Worm (Caenorhabditis elegans): Measurements from ENCODE around the gene Y37E11AL.9.

Y37E11AL.9 gene

ce11 chrIV:3709200-3709599, 8.7 kb upstream of the Y37E11AL.9 start, which contains the start of gene Y37E11AL.1:
TSS of gene Y37E11AL.1 (plus strand) at chrIV:3709500.
- no peak for TF ChIP-seq unc-62 (GFP tag; optimal IDR thresholded peaks at IDR 0.05)

DNA sequence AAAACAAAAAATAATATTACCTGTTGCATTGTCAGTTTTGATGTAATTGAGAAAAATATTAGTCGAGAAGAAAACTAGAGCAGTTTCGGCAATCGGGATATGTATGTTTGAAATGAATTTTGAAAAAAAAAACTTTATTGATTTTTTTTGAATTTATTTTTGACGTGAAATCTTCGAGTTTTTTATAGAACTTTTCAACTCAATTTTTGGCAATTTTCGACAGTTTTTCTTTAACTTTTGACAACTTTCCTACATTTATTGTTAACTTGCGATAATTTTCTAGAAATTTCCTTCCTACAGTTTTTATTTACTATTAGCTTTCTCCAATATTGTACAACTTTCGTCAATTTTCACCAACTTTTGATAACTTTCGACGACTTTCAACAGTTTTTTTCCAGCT, 1.4 kb upstream of the Y37E11AL.9 start, which contains the start of gene Y37E11AL.12:
Gene Y37E11AL.12, minus strand, starts transcription at position 101 of the 400 bp plus-strand sequence.
- no peak for TF ChIP-seq unc-62 (GFP tag; optimal IDR thresholded peaks at IDR 0.05)

DNA sequence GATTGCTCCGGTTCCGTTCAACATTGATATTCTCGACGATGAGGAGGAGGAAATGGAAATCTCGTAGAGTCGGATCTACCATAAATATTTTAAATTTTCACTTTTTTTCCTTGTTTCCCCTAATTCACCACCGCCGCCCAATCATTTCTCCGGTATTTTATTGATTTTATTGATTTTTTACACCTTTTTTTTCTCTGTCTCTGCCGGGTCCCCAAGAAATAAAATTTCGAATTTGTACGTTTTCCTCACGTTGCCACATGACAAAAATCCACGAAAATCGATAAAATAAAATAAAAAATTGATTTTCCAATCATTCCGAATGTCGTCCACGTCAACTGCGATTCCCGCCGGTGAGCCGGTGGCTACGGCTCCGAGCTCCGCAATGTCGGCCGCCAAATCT, 2.3 kb downstream of the Y37E11AL.9 start, which contains the start of gene Y37E11AL.2:
Gene Y37E11AL.2, plus strand, starts transcription at position 301 of the 400 bp plus-strand sequence.
- no peak for TF ChIP-seq unc-62 (GFP tag; optimal IDR thresholded peaks at IDR 0.05)

ce11 chrIV:3694638-3695037, 5.8 kb downstream of the Y37E11AL.9 start, which contains the start of the genes taf-6.2 and Y37E11AL.3:
TSS of gene taf-6.2 (minus strand) at chrIV:3694733.
TSS of gene Y37E11AL.3 (plus strand) at chrIV:3694935.
- no peak for TF ChIP-seq unc-62 (GFP tag; optimal IDR thresholded peaks at IDR 0.05)

ce11 chrIV:3688050-3688449, 12.4 kb downstream of the Y37E11AL.9 start:
- no peak for TF ChIP-seq unc-62 (GFP tag; optimal IDR thresholded peaks at IDR 0.05)

DNA sequence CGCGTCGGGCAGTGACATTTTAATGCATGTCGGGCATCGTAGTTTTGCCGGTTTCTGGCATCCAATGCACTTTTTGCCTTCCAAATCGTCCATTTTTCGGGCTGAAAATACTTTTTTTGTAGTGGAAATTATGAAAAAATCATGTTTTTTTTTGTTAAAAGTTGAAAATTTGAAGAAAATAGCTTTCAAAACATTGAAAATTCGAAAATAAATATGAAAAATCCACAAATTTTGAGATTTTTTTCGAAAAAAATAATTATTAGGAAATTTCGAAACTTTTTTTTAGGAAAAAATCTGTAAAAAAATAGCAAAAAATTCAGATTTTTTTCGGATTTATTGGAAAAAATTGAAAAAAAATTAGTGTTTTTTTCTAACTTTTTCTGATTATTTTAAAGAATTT, 13.7 kb downstream of the Y37E11AL.9 start, which contains the start of gene map-1:
Gene map-1, minus strand, starts transcription at position 101 of the 400 bp plus-strand sequence.
- TF ChIP-seq unc-62 (GFP tag; optimal IDR thresholded peaks at IDR 0.05) = no peak

- no peak for TF ChIP-seq unc-62 (GFP tag; optimal IDR thresholded peaks at IDR 0.05)
Observed at ce11 chrIV:3686260-3686659, 14.2 kb downstream of the Y37E11AL.9 start.

DNA sequence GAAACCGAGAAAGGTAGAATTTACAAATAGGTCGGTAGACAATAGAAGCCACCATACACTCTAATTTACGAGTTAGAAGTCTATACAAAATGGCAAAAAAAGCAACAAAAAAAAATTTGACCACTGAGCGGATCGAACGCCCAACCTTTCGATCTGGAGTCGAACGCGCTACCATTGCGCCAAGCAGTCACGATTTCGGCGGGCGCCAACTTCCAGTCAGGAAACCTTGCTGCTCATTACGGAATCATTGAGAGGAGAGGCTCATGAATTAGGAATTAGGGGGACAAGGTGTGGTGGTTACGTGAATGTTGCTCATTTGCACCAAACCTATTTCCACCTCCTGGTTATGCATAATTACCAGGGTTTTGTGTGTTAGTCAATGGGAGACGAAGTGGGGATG, 18.7 kb downstream of the Y37E11AL.9 start:
- TF ChIP-seq unc-62 (GFP tag; optimal IDR thresholded peaks at IDR 0.05) = no peak

DNA sequence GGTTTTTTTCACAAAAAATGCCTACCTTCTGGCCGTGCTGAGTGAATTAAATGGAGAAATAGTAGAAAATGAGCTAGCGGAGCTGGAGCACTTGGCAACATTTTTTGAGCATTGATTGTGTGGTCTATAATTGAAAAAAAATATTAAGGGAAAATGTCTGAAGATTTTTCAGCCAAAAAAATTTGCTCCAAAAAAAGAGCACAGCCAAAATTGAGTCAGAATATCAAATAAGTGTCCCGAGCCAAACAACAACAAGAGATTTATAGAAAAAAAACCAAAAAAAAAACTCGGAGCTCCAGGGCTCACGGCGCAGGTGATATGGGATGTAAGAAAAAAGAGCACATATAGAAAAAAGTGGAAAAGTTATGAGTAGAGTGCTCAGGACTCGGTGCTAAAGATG, 31.9 kb downstream of the Y37E11AL.9 start, which contains the start of gene fmil-1:
Gene fmil-1, minus strand, starts transcription at position 101 of the 400 bp plus-strand sequence.
- no peak for TF ChIP-seq unc-62 (GFP tag; optimal IDR thresholded peaks at IDR 0.05)

ce11 chrIV:3667796-3668195, 32.7 kb downstream of the Y37E11AL.9 start:
- no peak for TF ChIP-seq unc-62 (GFP tag; optimal IDR thresholded peaks at IDR 0.05)

DNA sequence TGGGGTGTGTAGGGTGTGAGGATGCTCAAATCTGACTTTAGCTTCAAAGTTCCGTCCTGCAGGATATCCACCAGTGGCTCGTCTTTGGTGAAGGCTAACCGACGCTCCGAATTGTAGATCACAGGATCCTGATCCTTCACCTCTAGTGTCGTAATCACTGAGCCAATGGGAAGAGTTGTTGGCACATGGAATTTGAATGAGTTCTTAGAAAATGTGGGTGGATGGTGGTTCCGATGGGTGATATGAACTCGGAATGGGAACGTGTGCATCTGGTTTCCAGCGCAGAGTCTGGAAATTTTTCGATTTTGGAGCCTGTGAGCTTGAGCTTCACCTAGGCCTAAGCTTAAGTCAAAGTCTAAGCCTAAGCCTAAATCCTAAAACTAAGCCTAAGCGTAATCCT, 33.9 kb downstream of the Y37E11AL.9 start:
- TF ChIP-seq unc-62 (GFP tag; optimal IDR thresholded peaks at IDR 0.05) = no peak

DNA sequence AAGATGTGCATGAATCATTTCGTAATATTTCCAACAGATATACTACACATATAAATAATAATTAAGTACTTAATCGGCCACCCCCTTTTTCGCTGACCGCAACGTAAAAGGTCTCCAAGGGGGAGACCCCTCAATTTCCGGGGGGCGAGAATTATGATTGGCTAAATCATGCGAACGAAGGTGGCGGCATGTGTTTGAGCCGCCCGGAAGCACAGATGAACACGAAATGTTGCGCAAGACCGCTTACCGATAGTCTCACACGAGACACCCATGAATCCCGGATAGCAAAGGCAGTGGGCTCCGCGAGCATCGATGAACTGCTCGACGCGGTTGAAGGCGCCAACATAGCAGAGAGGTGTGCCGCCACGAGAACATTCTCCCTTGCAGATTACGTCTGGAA, 35.4 kb downstream of the Y37E11AL.9 start:
- TF ChIP-seq unc-62 (GFP tag; optimal IDR thresholded peaks at IDR 0.05) = no peak

- TF ChIP-seq unc-62 (GFP tag; optimal IDR thresholded peaks at IDR 0.05) = no peak
Observed at ce11 chrIV:3662863-3663262, 37.6 kb downstream of the Y37E11AL.9 start.

DNA sequence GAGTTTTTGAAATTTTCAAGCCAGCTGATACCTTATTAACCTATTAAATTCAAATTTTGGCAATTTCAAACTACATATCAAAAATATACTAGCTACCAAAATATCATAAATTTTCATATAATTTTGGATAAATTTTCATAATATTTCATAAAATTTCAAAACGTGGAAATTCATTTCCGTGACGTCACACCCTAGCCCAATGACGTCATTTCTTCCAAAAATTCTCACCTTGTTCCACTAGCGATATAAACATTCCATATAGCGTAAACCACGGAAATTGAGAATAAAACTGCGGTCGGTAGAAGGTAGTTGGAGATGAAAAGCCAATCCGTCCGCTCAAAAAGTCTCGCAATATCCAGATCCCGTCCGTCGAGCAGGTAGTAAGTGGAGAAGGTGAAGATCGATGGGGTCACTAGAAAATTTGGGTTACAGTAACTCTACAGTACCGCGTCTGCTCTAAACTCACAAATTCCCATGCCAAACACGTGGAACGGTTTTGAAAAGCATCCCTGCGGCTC, 39.3 kb downstream of the Y37E11AL.9 start:
- TF ChIP-seq unc-62 (GFP tag; optimal IDR thresholded peaks at IDR 0.05) = no peak

DNA sequence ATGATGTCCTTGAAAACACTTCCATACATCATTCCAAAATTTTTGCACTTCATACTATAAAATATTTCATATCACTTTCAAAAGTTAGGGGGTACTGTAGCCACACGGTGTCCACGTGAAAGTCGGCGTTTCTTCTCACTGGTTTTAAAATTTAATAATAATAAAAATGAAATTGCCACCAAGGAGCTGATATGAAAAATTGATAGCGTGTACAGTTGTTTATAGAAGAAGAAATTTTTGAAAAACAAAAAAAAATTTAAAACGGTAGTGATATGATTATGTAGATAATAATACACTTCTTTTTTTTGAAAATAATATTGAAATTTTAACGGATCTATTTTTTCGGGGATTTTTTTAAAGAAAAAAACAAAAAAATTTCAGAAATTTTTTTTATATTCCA, 40.5 kb downstream of the Y37E11AL.9 start:
- TF ChIP-seq unc-62 (GFP tag; optimal IDR thresholded peaks at IDR 0.05) = no peak

DNA sequence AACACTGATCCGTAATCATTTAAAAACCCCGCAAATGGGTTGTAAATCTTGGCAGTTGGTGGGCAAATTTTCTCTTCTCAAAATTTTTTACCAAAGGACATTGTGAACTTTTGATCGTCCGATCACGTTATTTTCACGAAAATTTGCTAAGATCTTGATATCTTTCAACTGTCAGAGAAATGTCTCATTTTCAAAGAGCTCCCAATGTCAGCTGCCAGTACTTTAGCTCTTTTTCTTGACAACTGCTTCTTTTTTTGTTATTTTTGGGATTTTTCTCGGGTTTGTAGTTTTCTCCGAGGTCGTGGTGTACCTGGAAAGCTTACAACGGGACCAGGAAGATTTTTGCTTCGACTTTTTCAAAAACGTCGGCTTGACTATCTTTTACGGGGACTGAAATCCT, 44.6 kb downstream of the Y37E11AL.9 start:
- no peak for TF ChIP-seq unc-62 (GFP tag; optimal IDR thresholded peaks at IDR 0.05)

ce11 chrIV:3654823-3655222, 45.6 kb downstream of the Y37E11AL.9 start:
- no peak for TF ChIP-seq unc-62 (GFP tag; optimal IDR thresholded peaks at IDR 0.05)

- no peak for TF ChIP-seq unc-62 (GFP tag; optimal IDR thresholded peaks at IDR 0.05)
Observed at ce11 chrIV:3654214-3654613, 46.2 kb downstream of the Y37E11AL.9 start.
